Worm (Caenorhabditis elegans) whole organism, L4/young adult: ENCODE results near the gene H01M10.2.

Experiments
- W03F9.2 ChIP-seq: fragments of 150-350 bp; optimal IDR thresholded peaks from 2 replicates; lab custom pipeline; 2014; ENCODE audit warnings: missing biosample characterization, missing genetic modification characterization
- dao-5 ChIP-seq: sonication (generic microtip); optimal IDR thresholded peaks from 2 replicates; lab custom pipeline; 2016; ENCODE audit warnings: missing genotype, missing genetic modification characterization, moderate library complexity, missing compliant biosample characterization
- him-1 ChIP-seq: sonication (generic microtip); optimal IDR thresholded peaks from 2 replicates; lab custom pipeline; 2016; ENCODE audit warnings: missing genotype, missing genetic modification reagents, missing genetic modification characterization, missing compliant biosample characterization

DNA sequence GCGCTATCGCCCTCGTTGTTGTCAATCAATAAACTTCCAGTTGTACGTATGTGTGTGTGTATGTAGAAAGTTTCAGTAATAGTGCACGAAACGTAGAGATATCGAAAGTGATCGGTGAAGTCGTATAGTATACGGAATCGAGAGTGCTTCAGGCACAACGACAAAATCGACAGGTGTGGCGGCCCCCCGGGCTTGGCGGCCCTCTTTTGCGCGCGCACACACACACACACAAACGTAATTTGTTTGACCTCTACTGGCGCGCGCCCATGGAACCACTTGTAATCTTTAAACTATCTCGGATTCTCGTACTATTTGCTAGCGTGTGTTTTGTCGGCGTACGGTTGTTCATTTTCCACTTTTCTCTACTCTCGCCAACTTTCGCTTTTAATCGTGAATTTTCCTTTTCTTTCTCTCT, 6.0 kb upstream of the H01M10.2 start:
- no peak for TF ChIP-seq him-1 (tag; lab: Kevin White, UChicago)
- no peak for TF ChIP-seq W03F9.2
- TF ChIP-seq dao-5 (tag; lab: Kevin White, UChicago) = no peak
